Worm (Caenorhabditis elegans): Measurements from ENCODE around the gene rpl-23.

Gene rpl-23

DNA sequence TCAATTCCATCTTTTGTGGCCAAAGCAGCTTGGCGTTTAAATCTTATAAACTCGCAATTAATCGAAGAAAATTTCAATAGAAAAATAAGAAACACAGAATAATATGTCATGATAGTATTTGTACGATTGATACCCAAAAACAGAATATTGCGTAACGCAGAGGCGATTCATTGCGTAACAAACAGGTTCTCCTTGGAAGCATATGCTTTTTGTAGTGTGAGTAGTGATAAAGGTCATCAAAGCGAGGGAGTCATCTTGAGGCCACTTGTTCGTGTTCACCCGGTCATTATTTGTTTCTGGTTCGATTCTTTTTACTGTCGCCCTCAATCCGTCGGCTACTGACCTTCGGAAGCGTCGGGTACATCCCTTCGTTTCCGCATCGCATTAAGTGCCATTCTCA is 45.0 kb downstream of the rpl-23 start, which contains the start of gene F54E7.6 (continued):
- TF ChIP-seq gei-17 (GFP tag; optimal IDR thresholded peaks at IDR 0.05) (no peak), ztf-26 (tag; optimal IDR thresholded peaks at IDR 0.05) (no peak), let-607 (tag; optimal IDR thresholded peaks at IDR 0.05) (no peak), lir-1 (GFP tag; conservative IDR thresholded peaks at IDR 0.05) (no peak), nhr-90 (tag; optimal IDR thresholded peaks at IDR 0.05) (no peak)

DNA sequence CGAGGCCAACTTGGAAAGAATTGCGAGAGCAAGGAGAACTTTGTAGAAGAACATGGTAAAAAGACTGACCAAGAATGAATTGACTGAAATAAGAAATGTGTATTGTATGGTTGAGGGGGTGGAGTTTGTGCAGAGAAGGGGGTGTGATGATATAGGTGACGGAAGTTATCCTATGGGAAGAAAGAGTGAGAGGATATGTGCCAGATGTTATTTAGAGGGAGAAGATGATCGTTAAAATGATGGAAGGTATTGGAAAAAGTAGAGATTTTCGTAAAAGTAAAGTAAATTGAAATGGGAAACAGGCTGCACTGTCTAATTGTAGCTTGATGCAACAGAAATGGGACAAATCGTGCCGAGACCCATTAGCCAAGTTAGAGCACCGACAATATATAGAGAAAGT is 49.0 kb downstream of the rpl-23 start, which contains the start of gene sdz-21:
sdz-21 (minus strand) TSS at position 101 of the 400 bp plus-strand sequence.
- TF ChIP-seq aptf-2 (GFP tag; conservative IDR thresholded peaks at IDR 0.05) (no peak), K12H6.12 (tag; optimal IDR thresholded peaks at IDR 0.05) (no peak)
